Fruit fly (Drosophila melanogaster) whole organism, embryonic: ENCODE measurements around the gene CG15539.

Experiments
- Abd-B ChIP-seq: fragments of 200-800 bp; sonication (Bioruptor generic); optimal IDR thresholded peaks from 2 replicates; lab custom pipeline; 2018; ENCODE audit warnings: missing biosample characterization, mild to moderate bottlenecking, missing genetic modification characterization, moderate library complexity
- Blimp-1 ChIP-seq: fragments of 200-800 bp; sonication (Bioruptor generic); optimal IDR thresholded peaks from 3 replicates; lab custom pipeline; 2018; ENCODE audit warnings: missing biosample characterization, missing genetic modification characterization, mild to moderate bottlenecking, moderate library complexity, missing genetic modification reagents
- CG11247 ChIP-seq: fragments of 200-800 bp; sonication (Bioruptor generic); IDR thresholded peaks from 2 replicates; pipeline ENCODE4 v1.3.6; 2022; ENCODE audit warnings: missing biosample characterization, missing genetic modification characterization
- CG12104 ChIP-seq: fragments of 200-800 bp; sonication (Bioruptor generic); optimal IDR thresholded peaks from 3 replicates; lab custom pipeline; 2016; ENCODE audit warnings: missing biosample characterization, missing genetic modification characterization
- CG12299 ChIP-seq: fragments of 200-800 bp; sonication (Bioruptor generic); optimal IDR thresholded peaks from 2 replicates; lab custom pipeline; 2018; ENCODE audit warnings: missing biosample characterization, mild to moderate bottlenecking, missing genetic modification characterization
- CG13894 ChIP-seq: fragments of 200-800 bp; sonication (Bioruptor generic); optimal IDR thresholded peaks from 3 replicates; lab custom pipeline; 2018; ENCODE audit warnings: missing biosample characterization, mild to moderate bottlenecking, missing genetic modification characterization, moderate library complexity
- CG1602 ChIP-seq: fragments of 200-800 bp; sonication (Bioruptor generic); optimal IDR thresholded peaks from 3 replicates; lab custom pipeline; 2016; ENCODE audit warnings: missing biosample characterization, missing genetic modification characterization
- CG1647 ChIP-seq: fragments of 200-800 bp; sonication (Bioruptor generic); optimal IDR thresholded peaks from 3 replicates; lab custom pipeline; 2016; ENCODE audit warnings: missing biosample characterization, missing genetic modification characterization
- CG16815 ChIP-seq: fragments of 200-800 bp; sonication (Bioruptor generic); optimal IDR thresholded peaks from 3 replicates; lab custom pipeline; 2017; ENCODE audit warnings: missing biosample characterization, mild to moderate bottlenecking, missing genetic modification characterization
- CG16863 ChIP-seq: fragments of 200-800 bp; sonication (Bioruptor generic); optimal IDR thresholded peaks from 3 replicates; lab custom pipeline; 2016; ENCODE audit warnings: missing biosample characterization, missing genetic modification characterization
- CG17568 ChIP-seq: fragments of 200-800 bp; sonication (Bioruptor generic); optimal IDR thresholded peaks from 2 replicates; lab custom pipeline; 2018; ENCODE audit warnings: missing biosample characterization, mild to moderate bottlenecking, missing genetic modification characterization, moderate library complexity
- CG30431 ChIP-seq: fragments of 200-800 bp; sonication (Bioruptor generic); optimal IDR thresholded peaks from 2 replicates; lab custom pipeline; 2017; ENCODE audit warnings: missing biosample characterization, missing genetic modification characterization
- CG3847 ChIP-seq: fragments of 200-800 bp; sonication (Bioruptor generic); IDR thresholded peaks from 2 replicates; pipeline ENCODE4 v1.3.6; 2022; ENCODE audit warnings: missing biosample characterization, missing genetic modification characterization
- CG6175 ChIP-seq: fragments of 200-800 bp; sonication (Bioruptor generic); IDR thresholded peaks from 3 replicates; pipeline ENCODE4 v1.3.6; 2022; ENCODE audit warnings: missing biosample characterization, missing genetic modification characterization
- CG6254 ChIP-seq: fragments of 200-800 bp; sonication (Bioruptor generic); optimal IDR thresholded peaks from 3 replicates; lab custom pipeline; 2017; ENCODE audit warnings: mild to moderate bottlenecking, missing biosample characterization, missing genetic modification reagents, missing genetic modification characterization
- CG7928 ChIP-seq: fragments of 200-800 bp; sonication (Bioruptor generic); optimal IDR thresholded peaks from 2 replicates; lab custom pipeline; 2017; ENCODE audit warnings: missing biosample characterization, mild to moderate bottlenecking, missing genetic modification characterization
- CG9437 ChIP-seq: fragments of 200-800 bp; sonication (Bioruptor generic); optimal IDR thresholded peaks from 2 replicates; lab custom pipeline; 2018; ENCODE audit warnings: missing biosample characterization, mild to moderate bottlenecking, missing genetic modification characterization
- Camta ChIP-seq: fragments of 200-800 bp; sonication (Bioruptor generic); optimal IDR thresholded peaks from 2 replicates; lab custom pipeline; 2016; ENCODE audit warnings: missing biosample characterization, missing genetic modification characterization
- CoRest ChIP-seq: fragments of 200-800 bp; sonication (Bioruptor generic); optimal IDR thresholded peaks from 3 replicates; lab custom pipeline; 2018; ENCODE audit warnings: missing biosample characterization, mild to moderate bottlenecking, missing genetic modification characterization, moderate library complexity
- Dip2 ChIP-seq: fragments of 200-800 bp; sonication (Bioruptor generic); IDR thresholded peaks from 2 replicates; pipeline ENCODE4 v1.3.6; 2022; ENCODE audit warnings: missing biosample characterization, missing genetic modification characterization
- E2f2 ChIP-seq: fragments of 200-800 bp; sonication (Bioruptor generic); IDR thresholded peaks from 2 replicates; pipeline ENCODE4 v1.3.6; 2022; ENCODE audit warnings: missing biosample characterization, missing genetic modification characterization
- Fer3 ChIP-seq: fragments of 200-800 bp; sonication (Bioruptor generic); optimal IDR thresholded peaks from 2 replicates; lab custom pipeline; 2018; ENCODE audit warnings: missing biosample characterization, mild to moderate bottlenecking, missing genetic modification characterization, moderate library complexity
- H15 ChIP-seq: fragments of 200-800 bp; sonication (Bioruptor generic); IDR thresholded peaks from 3 replicates; pipeline ENCODE4 v1.3.6; 2022; ENCODE audit warnings: missing biosample characterization, missing genetic modification characterization
- Lpt ChIP-seq: fragments of >200 bp; optimal IDR thresholded peaks from 2 replicates; lab custom pipeline; 2018; ENCODE audit warnings: missing biosample characterization, missing genetic modification characterization
- MBD-R2 ChIP-seq: fragments of 200-800 bp; sonication (Bioruptor generic); IDR thresholded peaks from 2 replicates; pipeline ENCODE4 v1.3.6; 2022; ENCODE audit warnings: missing biosample characterization, missing genetic modification characterization
- NC2β ChIP-seq: fragments of 200-800 bp; sonication (Bioruptor generic); optimal IDR thresholded peaks from 2 replicates; lab custom pipeline; 2016; ENCODE audit warnings: missing biosample characterization, missing genetic modification characterization
- Nf-YC ChIP-seq: fragments of 200-800 bp; optimal IDR thresholded peaks from 3 replicates; lab custom pipeline; 2019; ENCODE audit warnings: missing biosample characterization, mild to moderate bottlenecking, missing genetic modification characterization, moderate library complexity
- Oli ChIP-seq: fragments of 200-800 bp; sonication (Bioruptor generic); optimal IDR thresholded peaks from 2 replicates; lab custom pipeline; 2018; ENCODE audit warnings: missing biosample characterization, mild to moderate bottlenecking, missing genetic modification characterization, moderate library complexity
- Pdp1 ChIP-seq, 2 experiments: fragments of 200-800 bp; sonication (Bioruptor generic); optimal IDR thresholded peaks; 3 replicates each; lab custom pipeline; 2016; ENCODE audit warnings: missing biosample characterization in 2 of 2, missing genetic modification characterization in 2 of 2, mild to moderate bottlenecking in 1 of 2, moderate library complexity in 1 of 2
- Rfx ChIP-seq: fragments of 200-800 bp; sonication (Bioruptor generic); IDR thresholded peaks from 2 replicates; pipeline ENCODE4 v1.3.6; 2022; ENCODE audit warnings: missing biosample characterization, missing genetic modification characterization
- Sin3A ChIP-seq: fragments of >200 bp; optimal IDR thresholded peaks from 2 replicates; lab custom pipeline; 2018
- Taf1 ChIP-seq: fragments of 200-800 bp; sonication (Bioruptor generic); IDR thresholded peaks from 2 replicates; pipeline ENCODE4 v1.3.6; 2022; ENCODE audit warnings: missing biosample characterization, missing genetic modification characterization
- Tbp ChIP-seq: fragments of >200 bp; optimal IDR thresholded peaks from 2 replicates; lab custom pipeline; 2018; ENCODE audit warnings: missing biosample characterization, missing genetic modification characterization
- YL-1 ChIP-seq: fragments of 200-800 bp; sonication (Bioruptor generic); optimal IDR thresholded peaks from 3 replicates; lab custom pipeline; 2017; ENCODE audit warnings: missing biosample characterization, mild to moderate bottlenecking, missing genetic modification characterization
- ac ChIP-seq: fragments of 200-800 bp; sonication (Bioruptor generic); optimal IDR thresholded peaks from 3 replicates; lab custom pipeline; 2017; ENCODE audit warnings: missing biosample characterization, mild to moderate bottlenecking, missing genetic modification characterization
- ato ChIP-seq: fragments of 200-800 bp; sonication (Bioruptor generic); IDR thresholded peaks from 2 replicates; pipeline ENCODE4 v1.3.6; 2022; ENCODE audit warnings: missing biosample characterization, missing genetic modification characterization; ENCODE audit not compliant: partially characterized antibody
- bsh ChIP-seq, 2 experiments: fragments of 200-800 bp; sonication (Bioruptor generic); optimal IDR thresholded peaks; 2 replicates each; lab custom pipeline; 2017 to 2018; ENCODE audit warnings: mild to moderate bottlenecking in 2 of 2, missing biosample characterization in 2 of 2, missing genetic modification characterization in 2 of 2, moderate library complexity in 1 of 2
- dmrt11E ChIP-seq: fragments of 200-800 bp; sonication (Bioruptor generic); optimal IDR thresholded peaks from 3 replicates; lab custom pipeline; 2018; ENCODE audit warnings: missing biosample characterization, mild to moderate bottlenecking, missing genetic modification characterization, moderate library complexity
- gro ChIP-seq: fragments of 200-800 bp; sonication (Bioruptor generic); optimal IDR thresholded peaks from 2 replicates; lab custom pipeline; 2016; ENCODE audit warnings: missing biosample characterization, missing genetic modification characterization
- h ChIP-seq: fragments of >200 bp; optimal IDR thresholded peaks from 2 replicates; lab custom pipeline; 2017
- lab ChIP-seq: fragments of 200-800 bp; sonication (Bioruptor generic); optimal IDR thresholded peaks from 3 replicates; lab custom pipeline; 2017; ENCODE audit warnings: missing biosample characterization, missing genetic modification characterization, mild to moderate bottlenecking, moderate library complexity, missing genetic modification reagents
- lilli ChIP-seq: fragments of 200-800 bp; sonication (Bioruptor generic); optimal IDR thresholded peaks from 3 replicates; lab custom pipeline; 2016; ENCODE audit warnings: missing biosample characterization, missing genetic modification characterization
- lmd ChIP-seq: fragments of 200-800 bp; sonication (Bioruptor generic); IDR thresholded peaks from 2 replicates; pipeline ENCODE4 v1.3.6; 2022; ENCODE audit warnings: missing biosample characterization, missing genetic modification characterization
- luna ChIP-seq: fragments of 200-800 bp; sonication (Bioruptor generic); optimal IDR thresholded peaks from 2 replicates; lab custom pipeline; 2016; ENCODE audit warnings: missing biosample characterization, missing genetic modification characterization
- mld ChIP-seq: fragments of 200-800 bp; sonication (Bioruptor generic); IDR thresholded peaks from 3 replicates; pipeline ENCODE4 v1.3.6; 2022; ENCODE audit warnings: missing biosample characterization, missing genetic modification characterization; ENCODE audit not compliant: partially characterized antibody
- onecut ChIP-seq: fragments of 200-800 bp; sonication (Bioruptor generic); IDR thresholded peaks from 2 replicates; pipeline ENCODE4 v1.3.6; 2022; ENCODE audit warnings: missing biosample characterization, missing genetic modification characterization
- peb ChIP-seq: fragments of 200-800 bp; sonication (Bioruptor generic); IDR thresholded peaks from 2 replicates; pipeline ENCODE4 v1.3.6; 2022; ENCODE audit warnings: missing biosample characterization, missing genetic modification characterization
- sens-2 ChIP-seq: fragments of 200-800 bp; sonication (Bioruptor generic); IDR thresholded peaks from 2 replicates; pipeline ENCODE4 v1.3.6; 2022; ENCODE audit warnings: missing biosample characterization, missing genetic modification characterization
- shn ChIP-seq: fragments of 200-800 bp; sonication (Bioruptor generic); optimal IDR thresholded peaks from 3 replicates; lab custom pipeline; 2016; ENCODE audit warnings: missing biosample characterization, missing genetic modification characterization
- slp2 ChIP-seq: fragments of 200-800 bp; sonication (Bioruptor generic); optimal IDR thresholded peaks from 2 replicates; lab custom pipeline; 2016; ENCODE audit warnings: missing biosample characterization, missing genetic modification characterization
- ssp ChIP-seq: fragments of 200-800 bp; sonication (Bioruptor generic); IDR thresholded peaks from 2 replicates; pipeline ENCODE4 v1.3.6; 2022; ENCODE audit warnings: missing biosample characterization, missing genetic modification characterization
- zf30C ChIP-seq: fragments of 200-800 bp; sonication (Bioruptor generic); optimal IDR thresholded peaks from 3 replicates; lab custom pipeline; 2018; ENCODE audit warnings: missing biosample characterization, mild to moderate bottlenecking, missing genetic modification characterization
- zfh2 ChIP-seq: fragments of 200-800 bp; sonication (Bioruptor generic); optimal IDR thresholded peaks from 2 replicates; lab custom pipeline; 2016; ENCODE audit warnings: missing biosample characterization, missing genetic modification characterization

The CG15539 gene

DNA sequence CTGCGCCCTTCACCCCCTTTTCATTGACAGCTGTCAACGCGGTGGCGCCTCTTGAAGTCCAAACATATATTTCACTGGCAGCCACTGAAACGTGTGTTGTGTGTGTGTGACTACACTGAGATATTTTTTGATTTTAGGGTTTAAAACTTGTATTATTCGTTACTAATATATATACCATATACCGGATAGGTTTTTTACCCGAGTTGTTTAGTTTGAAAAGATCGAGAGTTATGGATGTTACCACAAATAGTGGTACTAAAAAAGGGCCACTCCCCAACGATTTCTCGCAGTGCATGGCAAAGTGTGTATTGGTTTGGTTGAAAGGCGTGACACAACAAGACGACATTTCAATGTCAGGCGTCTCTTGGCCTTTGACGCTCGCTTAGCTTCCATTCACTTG, 30.6 kb downstream of the CG15539 start (continued):
- TF ChIP-seq CG6254 (GFP tag; lab: Kevin White, UChicago), result no peak
- no peak for TF ChIP-seq CG1602 (GFP tag; lab: Kevin White, UChicago)
- TF ChIP-seq ato (GFP tag; lab: Robert Waterston, UW), result no peak
- no peak for TF ChIP-seq CG12299
- no peak for TF ChIP-seq Abd-B (GFP tag; lab: Kevin White, UChicago)
- peak; percentile 11 for TF ChIP-seq lilli (GFP tag; lab: Kevin White, UChicago)
- no peak for TF ChIP-seq CG3847 (GFP tag; lab: Robert Waterston, UW)
- no peak for TF ChIP-seq h
- no peak for TF ChIP-seq CG12104 (GFP tag; lab: Kevin White, UChicago)
- no peak for TF ChIP-seq Lpt (GFP tag; lab: Kevin White, UChicago)
- no peak for TF ChIP-seq Taf1
- TF ChIP-seq Camta (GFP tag; lab: Kevin White, UChicago), result no peak
- no peak for TF ChIP-seq mld (GFP tag; lab: Robert Waterston, UW)
- TF ChIP-seq lmd, result peak; percentile 48; the same call in 1 of the 2 replicates
- peak; percentile 27 for TF ChIP-seq Oli
- no peak for TF ChIP-seq Tbp
- peak in 1 of 2 experiments; percentile 28 for TF ChIP-seq bsh (GFP tag; optimal IDR thresholded peaks at IDR 0.05; lab: Kevin White, UChicago)
- TF ChIP-seq ssp (GFP tag; lab: Robert Waterston, UW), result no peak
- no peak for TF ChIP-seq CG13894 (tag; lab: Kevin White, UChicago)
- no peak for TF ChIP-seq ac (GFP tag; lab: Kevin White, UChicago)
- peak; percentile 57; the same call in 1 of the 2 replicates for TF ChIP-seq Rfx (GFP tag; lab: Robert Waterston, UW)
- peak; percentile 11 for TF ChIP-seq Nf-YC
- TF ChIP-seq CG16863 (GFP tag; lab: Kevin White, UChicago), result no peak
- TF ChIP-seq dmrt11E (tag; lab: Kevin White, UChicago), result no peak
- TF ChIP-seq onecut (GFP tag; lab: Robert Waterston, UW), result no peak
- peak; percentile 26 for TF ChIP-seq CoRest
- no peak for TF ChIP-seq E2f2 (GFP tag; lab: Robert Waterston, UW)
- no peak for TF ChIP-seq CG6175 (GFP tag; lab: Robert Waterston, UW)
- no peak for TF ChIP-seq H15 (GFP tag; lab: Robert Waterston, UW)
- no peak for TF ChIP-seq Fer3 (tag; lab: Kevin White, UChicago)
- TF ChIP-seq gro (GFP tag; lab: Kevin White, UChicago), result no peak
- TF ChIP-seq CG1647 (GFP tag; lab: Kevin White, UChicago), result no peak
- TF ChIP-seq CG11247 (GFP tag; lab: Robert Waterston, UW), result no peak
- no peak for TF ChIP-seq MBD-R2 (GFP tag; lab: Robert Waterston, UW)
- no peak for TF ChIP-seq slp2 (GFP tag; lab: Kevin White, UChicago)
- no peak for TF ChIP-seq Sin3A (lab: Kevin White, UChicago)
- no peak for TF ChIP-seq sens-2 (GFP tag; lab: Robert Waterston, UW)
- TF ChIP-seq Blimp-1 (GFP tag; lab: Kevin White, UChicago), result no peak
- no peak for TF ChIP-seq CG9437 (GFP tag; lab: Kevin White, UChicago)
- peak in 1 of 2 experiments; percentile 1 for TF ChIP-seq Pdp1 (GFP tag; optimal IDR thresholded peaks at IDR 0.05; lab: Kevin White, UChicago)
- TF ChIP-seq luna (GFP tag; lab: Kevin White, UChicago), result no peak
- no peak for TF ChIP-seq shn (GFP tag; lab: Kevin White, UChicago)
- no peak for TF ChIP-seq CG16815 (GFP tag; lab: Kevin White, UChicago)
- no peak for TF ChIP-seq zf30C (GFP tag; lab: Kevin White, UChicago)
- no peak for TF ChIP-seq peb (GFP tag; lab: Robert Waterston, UW)
- no peak for TF ChIP-seq YL-1
- no peak for TF ChIP-seq NC2β
- TF ChIP-seq Dip2 (GFP tag; lab: Robert Waterston, UW), result no peak
- TF ChIP-seq zfh2 (GFP tag; lab: Kevin White, UChicago), result no peak
- no peak for TF ChIP-seq lab (GFP tag; lab: Kevin White, UChicago)
- no peak for TF ChIP-seq CG30431 (GFP tag; lab: Kevin White, UChicago)
- TF ChIP-seq CG17568 (GFP tag; lab: Kevin White, UChicago), result no peak
- TF ChIP-seq CG7928 (GFP tag; lab: Kevin White, UChicago), result no peak
